Fruit fly (Drosophila melanogaster) whole organism, pupa: ENCODE measurements around the gene CG13138.

Source experiments
- CG10348 ChIP-seq: fragments of 200-800 bp; sonication (Bioruptor generic); IDR thresholded peaks from 2 replicates; pipeline ENCODE4 v1.3.6; 2022; ENCODE audit warnings: missing biosample characterization, missing genetic modification characterization
- CG13204 ChIP-seq: fragments of 200-800 bp; sonication (Bioruptor generic); optimal IDR thresholded peaks from 2 replicates; lab custom pipeline; 2018; ENCODE audit warnings: missing biosample characterization, mild to moderate bottlenecking, missing genetic modification characterization, moderate library complexity
- CG14655 ChIP-seq: fragments of 200-800 bp; sonication (Bioruptor generic); optimal IDR thresholded peaks from 3 replicates; lab custom pipeline; 2017; ENCODE audit warnings: mild to moderate bottlenecking, missing biosample characterization, missing genetic modification reagents, missing genetic modification characterization
- CG8159 ChIP-seq: fragments of 200-800 bp; sonication (Bioruptor generic); optimal IDR thresholded peaks from 3 replicates; lab custom pipeline; 2018; ENCODE audit warnings: missing biosample characterization, mild to moderate bottlenecking, missing genetic modification characterization, moderate library complexity
- EcR ChIP-seq: fragments of 200-800 bp; sonication (Bioruptor generic); optimal IDR thresholded peaks from 3 replicates; lab custom pipeline; 2019; ENCODE audit warnings: missing biosample characterization, missing genetic modification characterization, mild to moderate bottlenecking, moderate library complexity, missing genetic modification reagents
- Ets98B ChIP-seq: fragments of 200-800 bp; sonication (Bioruptor generic); IDR thresholded peaks from 2 replicates; pipeline ENCODE4 v1.3.6; 2022; ENCODE audit warnings: missing biosample characterization, missing genetic modification characterization
- Pif1B ChIP-seq: fragments of 200-800 bp; sonication (Bioruptor generic); optimal IDR thresholded peaks from 3 replicates; lab custom pipeline; 2016; ENCODE audit warnings: missing biosample characterization, missing genetic modification characterization
- Snoo ChIP-seq: fragments of 200-800 bp; sonication (Bioruptor generic); optimal IDR thresholded peaks from 3 replicates; lab custom pipeline; 2017; ENCODE audit warnings: missing biosample characterization, mild to moderate bottlenecking, missing genetic modification characterization, inconsistent platforms
- fd96Ca ChIP-seq: fragments of 200-800 bp; sonication (Bioruptor generic); IDR thresholded peaks from 3 replicates; pipeline ENCODE4 v1.3.6; 2022; ENCODE audit warnings: missing biosample characterization, missing genetic modification characterization

DNA sequence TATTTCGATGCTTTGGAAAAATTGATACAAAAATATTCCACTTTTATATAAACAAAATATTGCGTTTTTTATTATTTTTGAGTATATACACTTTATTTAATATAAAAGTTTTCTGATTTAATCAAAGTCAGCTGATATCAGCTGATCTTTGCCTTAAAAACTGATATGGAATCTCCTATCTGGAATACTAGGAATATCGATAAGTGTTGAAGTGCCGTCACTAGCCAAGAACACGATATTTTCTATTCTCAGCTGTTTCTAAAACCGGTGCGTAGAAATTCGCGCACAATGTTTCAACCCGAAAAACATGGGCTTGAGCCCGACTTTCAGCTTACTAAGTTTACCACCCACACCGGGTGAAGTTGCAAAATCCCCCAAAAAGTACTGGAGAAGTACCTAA lies 40.7 kb upstream of the CG13138 start, which contains the start of gene Sps2:
- TF ChIP-seq fd96Ca (GFP tag; lab: Robert Waterston, UW) (no peak), Ets98B (no peak), CG8159 (tag; lab: Kevin White, UChicago) (no peak), Pif1B (GFP tag; lab: Kevin White, UChicago) (no peak), CG10348 (no peak), Snoo (no peak), CG13204 (no peak), EcR (GFP tag; lab: Kevin White, UChicago) (no peak), CG14655 (GFP tag; lab: Kevin White, UChicago) (no peak)
